Worm (Caenorhabditis elegans) whole organism, early embryonic: Measurements from ENCODE around the gene C36C9.12.
"Not testable (repeated sequence)": the region's sequence is repeated elsewhere in the genome, so short reads cannot be mapped to it uniquely, and the experiment has no call there.

Experiments used
- B0310.2 ChIP-seq: sonication (generic microtip); optimal IDR thresholded peaks from 2 replicates; lab custom pipeline; 2016; ENCODE audit warnings: mild to moderate bottlenecking, missing genetic modification characterization, missing compliant biosample characterization
- F13C5.2 ChIP-seq: sonication (generic microtip); optimal IDR thresholded peaks from 2 replicates; lab custom pipeline; 2017; ENCODE audit warnings: mild to moderate bottlenecking, missing genetic modification characterization, inconsistent platforms, missing compliant biosample characterization
- aly-1 ChIP-seq: sonication (generic microtip); optimal IDR thresholded peaks from 2 replicates; lab custom pipeline; 2016; ENCODE audit warnings: missing genetic modification characterization, missing compliant biosample characterization
- ama-1 ChIP-seq: fragments of 150-350 bp; optimal IDR thresholded peaks from 2 replicates; lab custom pipeline; 2014
- ceh-13 ChIP-seq: fragments of 200-800 bp; sonication (Bioruptor generic); optimal IDR thresholded peaks from 2 replicates; lab custom pipeline; 2018; ENCODE audit warnings: mild to moderate bottlenecking, missing genetic modification characterization, missing compliant biosample characterization
- ceh-36 ChIP-seq: sonication (generic microtip); optimal IDR thresholded peaks from 2 replicates; lab custom pipeline; 2016; ENCODE audit warnings: missing genetic modification characterization, inconsistent platforms, missing compliant biosample characterization
- ets-7 ChIP-seq: sonication (generic microtip); optimal IDR thresholded peaks from 2 replicates; lab custom pipeline; 2016; ENCODE audit warnings: missing genotype, missing genetic modification characterization, missing compliant biosample characterization
- flt-1 ChIP-seq: fragments of 200-800 bp; sonication (Bioruptor generic); IDR thresholded peaks from 2 replicates; pipeline ENCODE4 v1.3.6; 2022; ENCODE audit warnings: missing genetic modification characterization, missing compliant biosample characterization
- hmbx-1 ChIP-seq: sonication (generic microtip); optimal IDR thresholded peaks from 2 replicates; lab custom pipeline; 2016; ENCODE audit warnings: mild to moderate bottlenecking, missing genetic modification characterization, missing compliant biosample characterization
- hmg-4 ChIP-seq: fragments of 200-800 bp; sonication (Bioruptor generic); optimal IDR thresholded peaks from 2 replicates; lab custom pipeline; 2018; ENCODE audit warnings: mild to moderate bottlenecking, missing genetic modification characterization, missing compliant biosample characterization
- hnd-1 ChIP-seq: sonication (generic microtip); optimal IDR thresholded peaks from 2 replicates; lab custom pipeline; 2016; ENCODE audit warnings: missing genetic modification characterization, missing compliant biosample characterization
- pes-1 ChIP-seq: fragments of 200-800 bp; sonication (Bioruptor generic); IDR thresholded peaks from 2 replicates; pipeline ENCODE4 v1.3.6; 2022; ENCODE audit warnings: missing genetic modification reagents, missing genetic modification characterization, missing compliant biosample characterization
- scrt-1 ChIP-seq: fragments of 200-800 bp; sonication (Bioruptor generic); IDR thresholded peaks from 2 replicates; pipeline ENCODE4 v1.3.6; 2022; ENCODE audit warnings: missing genetic modification characterization, missing compliant biosample characterization
- sea-1 ChIP-seq: fragments of 200-800 bp; sonication (Bioruptor generic); conservative IDR thresholded peaks from 2 replicates; pipeline ENCODE4 v1.3.6; 2022; ENCODE audit warnings: missing genetic modification characterization, missing compliant biosample characterization
- tbx-11 ChIP-seq: fragments of 200-800 bp; sonication (Bioruptor generic); IDR thresholded peaks from 2 replicates; pipeline ENCODE4 v1.3.6; 2022; ENCODE audit warnings: missing genetic modification characterization, missing compliant biosample characterization
- tbx-37 ChIP-seq: fragments of 200-800 bp; sonication (Bioruptor generic); conservative IDR thresholded peaks from 2 replicates; pipeline ENCODE4 v1.3.6; 2022; ENCODE audit warnings: missing genetic modification reagents, missing genetic modification characterization, missing compliant biosample characterization
- tra-4 ChIP-seq: sonication (generic microtip); optimal IDR thresholded peaks from 2 replicates; lab custom pipeline; 2017; ENCODE audit warnings: missing genetic modification characterization, missing compliant biosample characterization

Gene C36C9.12

DNA sequence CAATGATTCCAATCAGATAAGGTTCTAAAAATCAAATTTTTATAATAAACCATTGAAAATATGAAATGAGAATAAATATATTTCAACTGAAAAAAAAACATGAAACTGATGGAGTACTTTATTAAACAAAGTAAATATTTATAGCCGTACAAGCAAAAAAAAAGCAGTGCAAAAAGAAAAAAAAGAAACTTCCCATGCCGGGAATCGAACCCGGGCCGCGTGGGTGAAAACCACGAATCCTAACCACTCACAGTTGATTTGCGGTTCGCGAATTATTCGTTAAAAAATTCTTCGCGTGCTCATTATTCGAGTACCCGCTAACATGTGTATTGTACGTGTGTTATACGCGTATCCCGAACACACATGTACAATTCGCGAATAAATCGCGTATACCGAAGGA lies 998 bp upstream of the C36C9.12 start, which contains the start of gene C36C9.6:
Gene C36C9.6, minus strand, starts transcription at position 101 of the 400 bp plus-strand sequence.
- not testable (repeated sequence) for TF ChIP-seq hmg-4; ceh-36 (tag; lab: Kevin White, UChicago); ceh-13 (GFP tag; lab: Kevin White, UChicago)

DNA sequence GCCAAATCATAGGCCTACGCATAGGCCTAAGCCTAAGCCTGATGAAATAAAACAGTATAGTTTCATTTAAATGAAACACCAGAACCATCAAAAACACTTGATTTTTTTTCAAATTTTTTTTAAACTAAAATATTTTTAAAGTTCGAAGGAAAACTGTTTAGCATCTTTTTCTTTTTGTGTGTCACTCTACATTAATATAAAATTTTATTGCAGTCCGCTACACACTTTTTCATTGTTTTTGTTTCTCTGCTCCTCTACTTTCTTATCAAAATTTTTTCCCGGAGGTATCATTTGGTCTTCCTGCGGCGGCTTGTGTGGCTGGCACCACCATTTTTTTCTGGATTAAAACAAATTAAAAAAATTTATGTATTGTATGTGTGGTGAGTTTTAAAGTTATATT lies 2.8 kb downstream of the C36C9.12 start, which contains the start of gene C36C9.11:
Gene C36C9.11, plus strand, starts transcription at position 301 of the 400 bp plus-strand sequence.
- not testable (repeated sequence) for TF ChIP-seq F13C5.2 (tag; lab: Kevin White, UChicago); scrt-1 (GFP tag; lab: Robert Waterston, UW); sea-1 (GFP tag; lab: Robert Waterston, UW)

DNA sequence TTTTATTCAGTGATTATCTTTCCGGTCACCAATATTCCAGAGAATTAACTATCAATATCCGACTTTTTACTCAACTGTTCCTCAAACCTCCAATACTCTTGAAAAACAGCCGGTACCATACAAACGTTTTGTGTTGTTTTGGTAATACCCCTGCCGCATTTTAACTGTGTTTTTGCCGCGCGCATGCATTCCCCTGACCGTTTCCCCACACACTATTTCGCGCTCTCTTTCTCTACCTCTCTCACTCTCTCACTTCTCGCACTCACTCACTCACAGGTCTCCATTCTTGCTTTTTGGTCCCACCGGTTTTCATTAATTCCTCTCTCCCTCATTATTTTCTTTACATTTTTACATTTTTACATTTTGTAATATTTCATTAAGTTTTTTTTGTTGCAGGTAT lies 7.3 kb downstream of the C36C9.12 start, which contains the start of gene meg-4:
Gene meg-4, plus strand, starts transcription at position 397 of the 400 bp plus-strand sequence.
- TF ChIP-seq pes-1 (GFP tag; lab: Robert Waterston, UW) (no peak), tra-4 (tag; lab: Kevin White, UChicago) (no peak), hmbx-1 (tag; lab: Kevin White, UChicago) (no peak), tbx-37 (no peak), ceh-13 (GFP tag; lab: Kevin White, UChicago) (no peak), aly-1 (tag; lab: Kevin White, UChicago) (no peak), hnd-1 (tag; lab: Kevin White, UChicago) (no peak), ama-1 (lab: Kevin White, UChicago) (no peak), ceh-36 (tag; lab: Kevin White, UChicago) (no peak)

DNA sequence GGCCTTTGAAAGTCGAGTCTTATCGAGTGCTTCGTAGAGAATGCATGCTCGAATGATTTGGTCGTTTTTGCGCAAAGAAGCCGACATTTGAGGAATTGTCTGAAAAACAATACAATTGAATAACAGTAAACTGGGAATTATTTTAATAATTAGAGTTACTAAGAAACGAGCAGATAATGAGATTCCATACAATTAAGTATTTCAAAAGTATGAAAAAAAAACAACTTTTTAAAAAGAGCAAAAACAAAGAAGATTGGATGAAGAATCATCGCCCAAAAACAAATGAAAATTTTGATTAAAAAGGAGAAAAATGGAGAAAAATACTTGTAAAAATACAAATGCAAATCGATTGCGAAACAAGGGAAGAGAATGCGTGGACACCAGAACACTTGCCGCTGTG lies 11.9 kb downstream of the C36C9.12 start, which contains the start of gene fbxa-170:
Gene fbxa-170, minus strand, starts transcription at position 101 of the 400 bp plus-strand sequence.
- no peak for TF ChIP-seq flt-1 (GFP tag; lab: Robert Waterston, UW)
- TF ChIP-seq hmg-4: no peak
- TF ChIP-seq aly-1 (tag; lab: Kevin White, UChicago): no peak
- TF ChIP-seq tbx-37: no peak
- no peak for TF ChIP-seq sea-1 (GFP tag; lab: Robert Waterston, UW)
- TF ChIP-seq hnd-1 (tag; lab: Kevin White, UChicago): no peak
- no peak for TF ChIP-seq pes-1 (GFP tag; lab: Robert Waterston, UW)
- TF ChIP-seq ets-7 (tag; lab: Kevin White, UChicago): no peak
- TF ChIP-seq tbx-11: no peak
- TF ChIP-seq ceh-13 (GFP tag; lab: Kevin White, UChicago): no peak
- no peak for TF ChIP-seq tra-4 (tag; lab: Kevin White, UChicago)
- TF ChIP-seq ceh-36 (tag; lab: Kevin White, UChicago): no peak

DNA sequence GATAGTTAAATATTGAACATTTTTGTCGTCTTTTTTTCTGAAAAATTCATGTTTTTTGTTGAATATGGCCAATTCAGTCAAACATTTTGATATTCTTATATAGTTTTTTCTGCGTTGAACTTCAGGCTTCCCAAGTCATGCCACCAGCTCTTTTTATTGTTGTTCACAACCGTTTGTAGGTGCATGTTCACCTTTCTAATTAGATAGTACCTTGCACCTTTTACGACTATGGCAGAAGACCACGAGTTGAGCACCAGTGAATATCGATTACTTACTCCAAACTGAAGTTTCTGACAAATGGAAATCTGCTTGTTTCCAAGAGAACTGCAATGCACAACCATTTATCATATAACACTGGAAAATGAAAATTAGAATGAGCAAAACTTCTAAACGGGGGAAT lies 14.0 kb downstream of the C36C9.12 start:
- no peak for TF ChIP-seq scrt-1 (GFP tag; lab: Robert Waterston, UW)
- TF ChIP-seq tra-4 (tag; lab: Kevin White, UChicago): no peak
- TF ChIP-seq flt-1 (GFP tag; lab: Robert Waterston, UW): no peak
- no peak for TF ChIP-seq tbx-11
- no peak for TF ChIP-seq pes-1 (GFP tag; lab: Robert Waterston, UW)
- TF ChIP-seq sea-1 (GFP tag; lab: Robert Waterston, UW): no peak
- TF ChIP-seq ceh-13 (GFP tag; lab: Kevin White, UChicago): no peak
- TF ChIP-seq hnd-1 (tag; lab: Kevin White, UChicago): no peak
- no peak for TF ChIP-seq hmg-4
- no peak for TF ChIP-seq ama-1 (lab: Kevin White, UChicago)
- TF ChIP-seq ceh-36 (tag; lab: Kevin White, UChicago): no peak
- TF ChIP-seq tbx-37: no peak
- no peak for TF ChIP-seq F13C5.2 (tag; lab: Kevin White, UChicago)

DNA sequence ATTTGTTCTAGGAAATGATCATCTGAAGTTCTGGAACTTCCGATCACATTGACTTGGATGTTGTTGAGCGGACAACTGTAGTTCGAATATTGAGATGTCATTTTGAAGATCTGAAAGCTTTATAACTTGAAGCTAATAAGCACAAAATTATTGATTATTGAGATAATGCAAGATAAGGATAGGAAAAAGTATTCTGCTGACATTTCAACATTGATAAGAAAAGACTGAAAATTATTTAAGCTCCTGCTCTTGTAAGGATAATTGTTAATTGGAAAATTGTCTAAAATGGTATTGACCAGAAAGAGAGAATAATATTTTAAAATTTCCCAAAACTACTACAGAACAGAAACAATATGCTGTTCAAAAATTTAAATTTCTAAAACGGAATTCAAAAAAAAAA lies 15.8 kb downstream of the C36C9.12 start, which contains the start of gene tbx-31:
Gene tbx-31, minus strand, starts transcription at position 101 of the 400 bp plus-strand sequence.
- TF ChIP-seq F13C5.2 (tag; lab: Kevin White, UChicago): no peak
- no peak for TF ChIP-seq ceh-13 (GFP tag; lab: Kevin White, UChicago)
- TF ChIP-seq hmg-4: no peak
- no peak for TF ChIP-seq tra-4 (tag; lab: Kevin White, UChicago)
- no peak for TF ChIP-seq flt-1 (GFP tag; lab: Robert Waterston, UW)
- TF ChIP-seq B0310.2 (tag; lab: Kevin White, UChicago): no peak
- no peak for TF ChIP-seq sea-1 (GFP tag; lab: Robert Waterston, UW)
- TF ChIP-seq aly-1 (tag; lab: Kevin White, UChicago): no peak
- TF ChIP-seq scrt-1 (GFP tag; lab: Robert Waterston, UW): no peak
- TF ChIP-seq ets-7 (tag; lab: Kevin White, UChicago): no peak
- no peak for TF ChIP-seq ceh-36 (tag; lab: Kevin White, UChicago)
- no peak for TF ChIP-seq ama-1 (lab: Kevin White, UChicago)
- no peak for TF ChIP-seq pes-1 (GFP tag; lab: Robert Waterston, UW)
- TF ChIP-seq hnd-1 (tag; lab: Kevin White, UChicago): no peak

DNA sequence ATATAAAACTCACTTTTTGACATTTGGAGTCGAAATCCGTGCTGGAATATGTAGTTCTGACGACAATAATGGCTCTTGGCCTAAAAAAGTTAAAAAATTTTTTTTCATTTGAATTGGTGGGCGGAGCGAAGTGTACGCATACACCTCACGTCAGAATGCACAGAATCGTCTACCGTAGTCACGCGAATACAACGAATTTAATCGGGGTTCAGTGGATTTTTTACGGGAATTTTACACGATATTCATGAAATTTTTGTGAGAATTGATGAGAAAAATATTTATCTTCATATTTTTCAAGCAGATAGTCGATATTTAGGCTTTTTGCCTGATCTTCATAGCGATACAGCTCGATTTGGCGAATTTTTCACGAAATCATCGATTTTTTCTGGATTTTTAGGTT lies 21.1 kb downstream of the C36C9.12 start, which contains the start of gene R09H3.3:
Gene R09H3.3, minus strand, starts transcription at position 101 of the 400 bp plus-strand sequence.
- no peak for TF ChIP-seq tbx-11

DNA sequence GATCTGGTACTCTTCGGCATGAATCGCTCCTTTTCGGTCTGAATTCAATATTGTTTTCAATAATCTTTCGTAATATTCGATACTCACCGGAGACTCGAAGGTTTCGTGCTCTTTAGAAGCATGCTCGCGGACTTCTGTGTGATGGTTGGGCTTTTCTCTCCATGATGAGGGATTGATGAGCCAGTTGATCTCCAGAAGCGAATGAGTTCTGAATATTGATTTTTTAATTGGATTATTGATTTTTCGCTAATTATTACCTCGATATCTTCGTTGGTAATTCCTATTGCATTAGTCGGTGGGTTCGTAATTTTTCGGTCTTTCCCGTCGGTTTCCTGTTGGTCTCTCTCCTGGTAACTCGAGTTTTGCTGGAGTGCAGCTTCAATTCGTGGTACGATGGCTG lies 22.8 kb downstream of the C36C9.12 start:
- TF ChIP-seq tbx-11: no peak
- TF ChIP-seq flt-1 (GFP tag; lab: Robert Waterston, UW): no peak
- TF ChIP-seq hmbx-1 (tag; lab: Kevin White, UChicago): no peak
- TF ChIP-seq scrt-1 (GFP tag; lab: Robert Waterston, UW): no peak
- no peak for TF ChIP-seq hnd-1 (tag; lab: Kevin White, UChicago)
- no peak for TF ChIP-seq hmg-4
- no peak for TF ChIP-seq F13C5.2 (tag; lab: Kevin White, UChicago)
- TF ChIP-seq ceh-36 (tag; lab: Kevin White, UChicago): no peak
- no peak for TF ChIP-seq tra-4 (tag; lab: Kevin White, UChicago)
- TF ChIP-seq ets-7 (tag; lab: Kevin White, UChicago): no peak
- TF ChIP-seq aly-1 (tag; lab: Kevin White, UChicago): no peak
- no peak for TF ChIP-seq tbx-37
- no peak for TF ChIP-seq B0310.2 (tag; lab: Kevin White, UChicago)
- no peak for TF ChIP-seq sea-1 (GFP tag; lab: Robert Waterston, UW)
- TF ChIP-seq pes-1 (GFP tag; lab: Robert Waterston, UW): no peak
- no peak for TF ChIP-seq ama-1 (lab: Kevin White, UChicago)
- TF ChIP-seq ceh-13 (GFP tag; lab: Kevin White, UChicago): no peak
